Fruit fly (Drosophila melanogaster) whole organism, prepupa: ENCODE results near the gene CG45218.
A peak's percentile ranks its signal among the peaks of the same experiment; 100 is the strongest.

Experiments
- Blimp-1 ChIP-seq: fragments of 200-800 bp; sonication (Bioruptor generic); optimal IDR thresholded peaks from 3 replicates; lab custom pipeline; 2017; ENCODE audit warnings: missing biosample characterization, missing genetic modification characterization, mild to moderate bottlenecking, moderate library complexity, missing genetic modification reagents
- CG10669 ChIP-seq: fragments of 200-800 bp; sonication (Bioruptor generic); optimal IDR thresholded peaks from 3 replicates; lab custom pipeline; 2018; ENCODE audit warnings: missing biosample characterization, mild to moderate bottlenecking, missing genetic modification characterization, moderate library complexity
- CG1621 ChIP-seq: fragments of 200-800 bp; sonication (Bioruptor generic); optimal IDR thresholded peaks from 3 replicates; lab custom pipeline; 2018; ENCODE audit warnings: missing biosample characterization, mild to moderate bottlenecking, missing genetic modification characterization
- CG16779 ChIP-seq: fragments of 200-800 bp; sonication (Bioruptor generic); optimal IDR thresholded peaks from 3 replicates; lab custom pipeline; 2017; ENCODE audit warnings: missing biosample characterization, mild to moderate bottlenecking, missing genetic modification characterization
- CG3032 ChIP-seq: fragments of 200-800 bp; optimal IDR thresholded peaks from 2 replicates; lab custom pipeline; 2019; ENCODE audit warnings: missing biosample characterization, mild to moderate bottlenecking, missing genetic modification characterization, moderate library complexity
- CG32006 ChIP-seq: fragments of 200-800 bp; sonication (Bioruptor generic); optimal IDR thresholded peaks from 3 replicates; lab custom pipeline; 2017; ENCODE audit warnings: missing biosample characterization, mild to moderate bottlenecking, missing genetic modification characterization
- CG6163 ChIP-seq: fragments of 200-800 bp; sonication (Bioruptor generic); IDR thresholded peaks from 3 replicates; pipeline ENCODE4 v1.3.6; 2022; ENCODE audit warnings: missing biosample characterization, missing genetic modification characterization
- CG6276 ChIP-seq: fragments of 200-800 bp; sonication (Bioruptor generic); optimal IDR thresholded peaks from 2 replicates; lab custom pipeline; 2017; ENCODE audit warnings: missing biosample characterization, mild to moderate bottlenecking, missing genetic modification characterization
- CG6808 ChIP-seq: fragments of 200-800 bp; sonication (Bioruptor generic); optimal IDR thresholded peaks from 3 replicates; lab custom pipeline; 2017; ENCODE audit warnings: missing biosample characterization, missing genetic modification characterization, mild to moderate bottlenecking, moderate library complexity, missing genetic modification reagents
- CG6854 ChIP-seq: fragments of 200-800 bp; sonication (Bioruptor generic); optimal IDR thresholded peaks from 2 replicates; lab custom pipeline; 2017; ENCODE audit warnings: missing biosample characterization, mild to moderate bottlenecking, missing genetic modification characterization
- CG8119 ChIP-seq: fragments of 200-800 bp; sonication (Bioruptor generic); IDR thresholded peaks from 3 replicates; pipeline ENCODE4 v1.3.6; 2022; ENCODE audit warnings: missing biosample characterization, missing genetic modification characterization
- CG8319 ChIP-seq: fragments of 200-800 bp; sonication (Bioruptor generic); optimal IDR thresholded peaks from 3 replicates; lab custom pipeline; 2016; ENCODE audit warnings: missing biosample characterization, missing genetic modification characterization
- Eip78C ChIP-seq: fragments of 200-800 bp; sonication (Bioruptor generic); peaks from one replicate; lab custom pipeline; 2016; ENCODE audit warnings: missing biosample characterization, missing genetic modification characterization
- Ets21C ChIP-seq: fragments of 200-800 bp; sonication (Bioruptor generic); optimal IDR thresholded peaks from 3 replicates; lab custom pipeline; 2016; ENCODE audit warnings: missing biosample characterization, missing genetic modification characterization
- Gug ChIP-seq: fragments of 200-800 bp; sonication (Bioruptor generic); IDR thresholded peaks from 2 replicates; pipeline ENCODE4 v1.3.6; 2022; ENCODE audit warnings: missing biosample characterization, missing genetic modification characterization
- Hr4 ChIP-seq: fragments of 200-800 bp; sonication (Bioruptor generic); optimal IDR thresholded peaks from 3 replicates; lab custom pipeline; 2016; ENCODE audit warnings: missing biosample characterization, missing genetic modification characterization
- Lpt ChIP-seq: fragments of 200-800 bp; sonication (Bioruptor generic); optimal IDR thresholded peaks from 3 replicates; lab custom pipeline; 2016; ENCODE audit warnings: missing biosample characterization, missing genetic modification characterization
- Met ChIP-seq: fragments of 200-800 bp; sonication (Bioruptor generic); optimal IDR thresholded peaks from 3 replicates; lab custom pipeline; 2016; ENCODE audit warnings: missing biosample characterization, missing genetic modification characterization
- OdsH ChIP-seq: fragments of 200-800 bp; sonication (Bioruptor generic); optimal IDR thresholded peaks from 3 replicates; lab custom pipeline; 2016; ENCODE audit warnings: missing biosample characterization, missing genetic modification characterization
- Sox14 ChIP-seq: fragments of 200-800 bp; sonication (Bioruptor generic); optimal IDR thresholded peaks from 3 replicates; lab custom pipeline; 2016; ENCODE audit warnings: missing biosample characterization, missing genetic modification characterization
- achi ChIP-seq: fragments of 200-800 bp; sonication (Bioruptor generic); optimal IDR thresholded peaks from 3 replicates; lab custom pipeline; 2016; ENCODE audit warnings: missing biosample characterization, missing genetic modification characterization
- acj6 ChIP-seq: fragments of 200-800 bp; sonication (Bioruptor generic); optimal IDR thresholded peaks from 3 replicates; lab custom pipeline; 2016; ENCODE audit warnings: missing biosample characterization, missing genetic modification characterization
- cyc ChIP-seq: fragments of 200-800 bp; sonication (Bioruptor generic); optimal IDR thresholded peaks from 3 replicates; lab custom pipeline; 2016; ENCODE audit warnings: missing biosample characterization, missing genetic modification characterization
- dac ChIP-seq: fragments of 200-800 bp; sonication (Bioruptor generic); optimal IDR thresholded peaks from 2 replicates; lab custom pipeline; 2017; ENCODE audit warnings: missing biosample characterization, mild to moderate bottlenecking, missing genetic modification characterization
- esn ChIP-seq: fragments of 200-800 bp; sonication (Bioruptor generic); optimal IDR thresholded peaks from 2 replicates; lab custom pipeline; 2016; ENCODE audit warnings: missing biosample characterization, mild to moderate bottlenecking, missing genetic modification characterization, moderate library complexity
- fd85E ChIP-seq: fragments of 200-800 bp; sonication (Bioruptor generic); optimal IDR thresholded peaks from 3 replicates; lab custom pipeline; 2016; ENCODE audit warnings: missing biosample characterization, missing genetic modification characterization
- lz ChIP-seq: fragments of 200-800 bp; sonication (Bioruptor generic); optimal IDR thresholded peaks from 3 replicates; lab custom pipeline; 2016; ENCODE audit warnings: missing biosample characterization, missing genetic modification characterization
- net ChIP-seq: fragments of 200-800 bp; sonication (Bioruptor generic); optimal IDR thresholded peaks from 3 replicates; lab custom pipeline; 2016; ENCODE audit warnings: missing biosample characterization, missing genetic modification characterization
- pdm3 ChIP-seq: fragments of 200-800 bp; sonication (Bioruptor generic); optimal IDR thresholded peaks from 3 replicates; lab custom pipeline; 2016; ENCODE audit warnings: missing biosample characterization, missing genetic modification characterization
- salr ChIP-seq, 2 experiments: fragments of 200-800 bp; sonication (Bioruptor generic); optimal IDR thresholded peaks; 3 replicates each; lab custom pipeline; 2016 to 2018; ENCODE audit warnings: missing biosample characterization in 2 of 2, missing genetic modification characterization in 2 of 2, mild to moderate bottlenecking in 1 of 2
- spab ChIP-seq: fragments of 200-800 bp; sonication (Bioruptor generic); optimal IDR thresholded peaks from 2 replicates; lab custom pipeline; 2017; ENCODE audit warnings: missing biosample characterization, mild to moderate bottlenecking, missing genetic modification characterization, missing genetic modification reagents
- svp ChIP-seq: fragments of 200-800 bp; sonication (Bioruptor generic); peaks from one replicate; lab custom pipeline; 2016; ENCODE audit warnings: missing biosample characterization, missing genetic modification characterization
- topi ChIP-seq: fragments of 200-800 bp; sonication (Bioruptor generic); optimal IDR thresholded peaks from 3 replicates; lab custom pipeline; 2016; ENCODE audit warnings: missing biosample characterization, missing genetic modification characterization
- vri ChIP-seq: fragments of 200-800 bp; sonication (Bioruptor generic); optimal IDR thresholded peaks from 3 replicates; lab custom pipeline; 2016; ENCODE audit warnings: missing biosample characterization, mild to moderate bottlenecking, missing genetic modification characterization

CG45218 gene

DNA sequence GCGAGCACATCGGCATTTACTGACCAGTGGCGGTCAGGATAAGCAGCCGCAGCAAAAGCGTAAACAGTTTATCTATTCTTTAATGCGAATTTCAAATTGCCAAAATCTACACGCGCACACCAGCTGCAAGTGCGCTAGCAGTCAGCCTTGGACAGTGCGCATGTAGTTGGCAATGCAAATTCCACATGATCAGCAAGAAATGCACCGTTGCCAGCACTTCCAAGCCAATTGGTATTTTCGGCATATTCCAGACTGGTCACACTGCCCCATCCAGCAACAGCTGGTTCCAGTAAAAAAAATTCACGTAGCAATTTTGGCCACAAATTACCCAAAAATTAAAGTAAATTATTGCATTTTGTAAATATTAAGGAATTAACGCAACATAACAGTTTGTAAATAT lies 2.8 kb downstream of the CG45218 start (continued):
- TF ChIP-seq CG16779 (tag; lab: Kevin White, UChicago) (no peak), CG8319 (GFP tag; lab: Kevin White, UChicago) (no peak), CG32006 (GFP tag; lab: Kevin White, UChicago) (no peak), topi (GFP tag; lab: Kevin White, UChicago) (no peak), Gug (GFP tag; lab: Robert Waterston, UW) (no peak), lz (GFP tag; lab: Kevin White, UChicago) (no peak)
- TF ChIP-seq, all 60 proteins: peak for 5

DNA sequence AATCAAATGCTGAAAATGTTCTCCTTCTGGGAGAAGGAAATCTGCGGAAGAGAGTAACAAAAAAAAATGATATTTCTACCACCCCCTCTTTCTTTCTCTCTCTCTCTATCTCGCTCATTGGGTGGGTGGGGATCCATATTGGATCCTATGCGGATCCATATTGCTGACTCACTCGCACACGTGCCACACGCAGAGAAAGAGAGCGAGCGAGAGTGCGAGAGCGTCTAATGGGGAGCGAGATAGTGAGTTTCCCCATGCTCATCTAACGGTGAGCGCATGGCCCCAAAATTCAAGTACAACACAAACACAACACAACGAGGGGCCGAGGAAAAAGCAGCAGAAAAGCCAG lies 3.9 kb downstream of the CG45218 start:
- TF ChIP-seq spab (GFP tag; lab: Kevin White, UChicago) (no peak), CG6276 (GFP tag; lab: Kevin White, UChicago) (peak; percentile 31)

dm6 chr3R:15286024-15286692 lies 4.4 kb downstream of the CG45218 start:
- TF ChIP-seq CG10669, result peak; percentile 40
- no peak for TF ChIP-seq OdsH (GFP tag; lab: Kevin White, UChicago)

- TF ChIP-seq svp (GFP tag; lab: Kevin White, UChicago) (peak; percentile 62), net (no peak), Eip78C (peak; percentile 48)
Observed at dm6 chr3R:15282982-15283809, 7.4 kb downstream of the CG45218 start.

DNA sequence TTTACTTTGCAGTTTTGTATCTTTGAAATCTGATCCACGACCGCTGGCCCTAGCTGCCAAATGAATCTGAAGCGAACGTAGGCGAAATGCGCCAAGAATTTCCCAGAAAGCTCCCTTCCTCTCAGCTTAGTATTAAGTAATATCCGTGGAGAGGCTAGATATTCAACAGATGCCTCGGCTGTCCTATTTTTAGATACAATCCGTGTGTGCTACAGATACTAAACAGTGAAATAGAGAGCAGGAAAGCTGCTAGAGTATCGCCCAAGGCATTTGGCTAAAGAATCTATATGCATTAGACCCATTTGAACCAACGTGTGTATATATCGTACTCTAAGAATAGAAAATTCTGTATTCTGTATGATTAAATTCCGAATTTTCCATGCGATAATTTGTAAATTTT lies 8.3 kb downstream of the CG45218 start:
- no peak for TF ChIP-seq Ets21C
- no peak for TF ChIP-seq Lpt
- no peak for TF ChIP-seq Met (GFP tag; lab: Kevin White, UChicago)
- no peak for TF ChIP-seq salr (GFP tag; optimal IDR thresholded peaks at IDR 0.05; lab: Kevin White, UChicago)
- TF ChIP-seq CG3032, result no peak
- TF ChIP-seq spab (GFP tag; lab: Kevin White, UChicago), result no peak
- TF ChIP-seq, all 60 proteins: peak for 0

DNA sequence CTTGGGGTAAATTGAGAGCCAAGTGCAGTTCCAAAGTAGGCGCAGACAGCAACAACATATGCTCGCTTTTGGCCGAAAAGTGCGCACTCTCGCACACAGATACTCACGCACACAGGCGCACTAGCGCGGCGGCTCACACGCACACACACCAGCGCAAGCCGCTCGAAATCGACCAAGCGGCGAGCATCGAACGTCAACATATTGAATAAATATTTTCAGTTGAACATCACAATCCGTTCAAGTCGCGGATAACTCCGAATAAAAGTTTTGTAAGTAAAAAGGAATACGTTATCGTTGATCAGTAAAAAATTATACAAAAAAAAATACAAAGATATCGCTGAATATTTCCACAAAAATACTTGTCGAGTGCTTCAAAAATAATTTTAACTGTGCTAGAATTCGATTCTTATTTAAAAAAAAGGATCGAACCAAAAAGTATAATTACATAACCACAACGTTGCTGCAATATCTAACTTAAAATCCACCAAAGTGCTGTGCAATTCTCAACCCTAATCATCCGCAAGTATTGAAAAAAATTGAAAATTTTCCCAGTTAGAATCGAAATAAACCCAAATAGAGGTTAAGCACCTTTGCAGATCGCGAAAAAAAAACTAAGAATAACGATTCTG lies 9.2 kb downstream of the CG45218 start:
- TF ChIP-seq Ets21C, result no peak
- TF ChIP-seq Eip78C, result peak; percentile 44

- TF ChIP-seq pdm3 (GFP tag; lab: Kevin White, UChicago) (peak; percentile 67), cyc (peak; percentile 72), esn (GFP tag; lab: Kevin White, UChicago) (peak; percentile 87), Blimp-1 (GFP tag; lab: Kevin White, UChicago) (peak; percentile 50), Lpt (peak; percentile 5), fd85E (GFP tag; lab: Kevin White, UChicago) (no peak), Met (GFP tag; lab: Kevin White, UChicago) (peak; percentile 80), Sox14 (peak; percentile 57), acj6 (GFP tag; lab: Kevin White, UChicago) (peak; percentile 78), CG6808 (GFP tag; lab: Kevin White, UChicago) (peak; percentile 17), net (peak; percentile 52), Eip78C (peak; percentile 91), CG6276 (GFP tag; lab: Kevin White, UChicago) (peak; percentile 67), CG1621 (no peak), Gug (GFP tag; lab: Robert Waterston, UW) (peak; percentile 30; the same call in 1 of the 2 replicates), spab (GFP tag; lab: Kevin White, UChicago) (peak; percentile 4), achi (GFP tag; lab: Kevin White, UChicago) (peak; percentile 63), Hr4 (GFP tag; lab: Kevin White, UChicago) (peak; percentile 67), CG8119 (GFP tag; lab: Robert Waterston, UW) (peak; percentile 58), vri (GFP tag; lab: Kevin White, UChicago) (peak; percentile 7), dac (GFP tag; lab: Kevin White, UChicago) (peak; percentile 7), CG10669 (no peak), CG6854 (peak; percentile 11), svp (GFP tag; lab: Kevin White, UChicago) (peak; percentile 93), OdsH (GFP tag; lab: Kevin White, UChicago) (peak; percentile 77), CG6163 (GFP tag; lab: Robert Waterston, UW) (0 out of 3 replicates have a peak, but pooled peaks have one; percentile 39)
Observed at dm6 chr3R:15280619-15281334, 9.8 kb downstream of the CG45218 start.
